Fruit fly (Drosophila melanogaster): ENCODE measurements around the gene Or85f.
A peak's percentile ranks its signal among the peaks of the same experiment; 100 is the strongest.

The Or85f gene

dm6 chr3R:9404104-9404512 lies 6.1 kb downstream of the Or85f start, which contains the start of the genes CG9356, BBIP1 and CG8135 (continued):
- TF ChIP-seq her (GFP tag; optimal IDR thresholded peaks at IDR 0.05) (peak; percentile 50), toy (GFP tag; IDR thresholded peaks at IDR 0.05) (no peak), sima (GFP tag; optimal IDR thresholded peaks at IDR 0.05) (peak; percentile 61), Sox102F (GFP tag; optimal IDR thresholded peaks at IDR 0.05) (no peak), CG4854 (GFP tag; optimal IDR thresholded peaks at IDR 0.05) (peak; percentile 79), CG10543 (GFP tag; optimal IDR thresholded peaks at IDR 0.05) (peak; percentile 50), lbe (GFP tag; optimal IDR thresholded peaks at IDR 0.05) (peak; percentile 82), Eip74EF (GFP tag; optimal IDR thresholded peaks at IDR 0.05) (no peak), CG7372 (GFP tag; IDR thresholded peaks at IDR 0.05) (peak; percentile 44), ci (GFP tag; IDR thresholded peaks at IDR 0.05) (peak; percentile 73; the same call in 1 of the 3 replicates), CG9727 (GFP tag; optimal IDR thresholded peaks at IDR 0.05) (peak; percentile 76), chif (GFP tag; optimal IDR thresholded peaks at IDR 0.05) (peak; percentile 81 to 83), unc-4 (GFP tag; IDR thresholded peaks at IDR 0.05; ENCODE audit: partially characterized antibody) (peak; percentile 57; the same call in 1 of the 2 replicates), CG12659 (GFP tag; optimal IDR thresholded peaks at IDR 0.05) (peak; percentile 88), CG8281 (tag; optimal IDR thresholded peaks at IDR 0.05) (no peak), nerfin-2 (GFP tag; IDR thresholded peaks at IDR 0.05; ENCODE audit: partially characterized antibody) (no peak), bsh (GFP tag; optimal IDR thresholded peaks at IDR 0.05) (peak in 1 of 2 experiments; percentile 67), crol (GFP tag; IDR thresholded peaks at IDR 0.05) (no peak), tx (GFP tag; optimal IDR thresholded peaks at IDR 0.05) (peak; percentile 81), CG10462 (GFP tag; optimal IDR thresholded peaks at IDR 0.05) (peak; percentile 74), hth (optimal IDR thresholded peaks at IDR 0.05) (no peak), CG18262 (tag; optimal IDR thresholded peaks at IDR 0.05) (peak; percentile 63), chinmo (GFP tag; IDR thresholded peaks at IDR 0.05; ENCODE audit: partially characterized antibody) (no peak), B-H1 (GFP tag; IDR thresholded peaks at IDR 0.05) (0 out of 3 replicates have a peak, but pooled peaks have one; percentile 28), bowl (GFP tag; IDR thresholded peaks at IDR 0.05) (no peak), otp (GFP tag; IDR thresholded peaks at IDR 0.05) (peak; percentile 57; the same call in 1 of the 3 replicates), Stat92E (GFP tag; optimal IDR thresholded peaks at IDR 0.05) (peak in 1 of 3 experiments; percentile 30), stc (GFP tag; IDR thresholded peaks at IDR 0.05) (peak; percentile 41; the same call in 1 of the 2 replicates), CG3838 (GFP tag; optimal IDR thresholded peaks at IDR 0.05) (peak; percentile 45), CG16779 (GFP tag; IDR thresholded peaks at IDR 0.05) (no peak), Fer3 (tag; optimal IDR thresholded peaks at IDR 0.05) (peak; percentile 64), Deaf1 (tag; optimal IDR thresholded peaks at IDR 0.05) (no peak), stwl (tag; optimal IDR thresholded peaks at IDR 0.05) (peak; percentile 92), tgo (GFP tag; IDR thresholded peaks at IDR 0.05) (peak; percentile 60; the same call in 2 of the 3 replicates), CG5953 (GFP tag; IDR thresholded peaks at IDR 0.05) (peak; percentile 51; the same call in 1 of the 2 replicates), CG10654 (GFP tag; optimal IDR thresholded peaks at IDR 0.05) (peak; percentile 78), Poxn (GFP tag; IDR thresholded peaks at IDR 0.05) (no peak), CG17359 (tag; optimal IDR thresholded peaks at IDR 0.05) (peak; percentile 79), CG17568 (GFP tag; optimal IDR thresholded peaks at IDR 0.05) (no peak), Mad (GFP tag; optimal IDR thresholded peaks at IDR 0.05) (peak; percentile 87), phol (tag; optimal IDR thresholded peaks at IDR 0.05) (peak; percentile 77), az2 (GFP tag; optimal IDR thresholded peaks at IDR 0.05) (peak; percentile 77), zen (tag; optimal IDR thresholded peaks at IDR 0.05) (peak; percentile 79), tap (tag; optimal IDR thresholded peaks at IDR 0.05) (peak; percentile 26), Ravus (GFP tag; IDR thresholded peaks at IDR 0.05) (0 out of 2 replicates have a peak, but pooled peaks have one; percentile 5), CG5245 (GFP tag; optimal IDR thresholded peaks at IDR 0.05) (peak; percentile 58), esg (GFP tag; conservative IDR thresholded peaks at IDR 0.05) (peak; percentile 45), CG6654 (GFP tag; optimal IDR thresholded peaks at IDR 0.05) (no peak), CG11696 (GFP tag; IDR thresholded peaks at IDR 0.05) (no peak), eyg (GFP tag; optimal IDR thresholded peaks at IDR 0.05) (peak; percentile 64)
